Worm (Caenorhabditis elegans) whole organism, midembryonic: Measurements from ENCODE around the gene nprt-1.
"Not testable (repeated sequence)": the region's sequence is repeated elsewhere in the genome, so short reads cannot be mapped to it uniquely, and the experiment has no call there.

Source experiments
- T22C8.4 ChIP-seq: fragments of 200-800 bp; sonication (Bioruptor generic); IDR thresholded peaks from 2 replicates; pipeline ENCODE4 v1.3.6; 2022; ENCODE audit warnings: missing genetic modification characterization, missing compliant biosample characterization
- cog-1 ChIP-seq: sonication (generic microtip); optimal IDR thresholded peaks from 2 replicates; lab custom pipeline; 2016; ENCODE audit warnings: missing genetic modification characterization, missing compliant biosample characterization
- flt-1 ChIP-seq: fragments of 200-800 bp; sonication (Bioruptor generic); IDR thresholded peaks from 2 replicates; pipeline ENCODE4 v1.3.6; 2022; ENCODE audit warnings: missing genetic modification characterization, missing compliant biosample characterization
- klf-2 ChIP-seq: fragments of 200-800 bp; sonication (Bioruptor generic); conservative IDR thresholded peaks from 2 replicates; pipeline ENCODE4 v1.3.6; 2022; ENCODE audit warnings: missing genetic modification reagents, missing genetic modification characterization, missing compliant biosample characterization
- med-1 ChIP-seq: sonication (generic microtip); optimal IDR thresholded peaks from 2 replicates; lab custom pipeline; 2017; ENCODE audit warnings: missing genetic modification characterization, mild to moderate bottlenecking, missing compliant biosample characterization, antibody characterized with exemption, missing genetic modification reagents; ENCODE audit not compliant: insufficient read depth
- ref-1 ChIP-seq: fragments of 200-800 bp; sonication (Bioruptor generic); conservative IDR thresholded peaks from 2 replicates; pipeline ENCODE4 v1.3.6; 2022; ENCODE audit warnings: missing genetic modification reagents, missing genetic modification characterization, missing compliant biosample characterization
- tab-1 ChIP-seq: fragments of 200-800 bp; sonication (Bioruptor generic); IDR thresholded peaks from 2 replicates; pipeline ENCODE4 v1.3.6; 2022; ENCODE audit warnings: missing genetic modification characterization, missing compliant biosample characterization
- ztf-29 ChIP-seq: fragments of 200-800 bp; sonication (Bioruptor generic); IDR thresholded peaks from 2 replicates; pipeline ENCODE4 v1.3.6; 2022; ENCODE audit warnings: missing genetic modification reagents, missing genetic modification characterization, missing compliant biosample characterization

- TF ChIP-seq ztf-29 (GFP tag; lab: Robert Waterston, UW); ref-1 (GFP tag; lab: Robert Waterston, UW); T22C8.4; flt-1 (GFP tag; lab: Robert Waterston, UW); med-1 (GFP tag; lab: Kevin White, UChicago); tab-1 (GFP tag; lab: Robert Waterston, UW); cog-1 (tag; lab: Kevin White, UChicago); klf-2 (GFP tag; lab: Robert Waterston, UW): not testable (repeated sequence)
These were observed 4.4 kb upstream of the nprt-1 start, which contains the start of gene Y54G2A.19 for ce11 chrIV:2894630-2895029.
